Worm (Caenorhabditis elegans): ENCODE data around the gene F49E11.2.

ce11 chrIV:13046848-13047247 is 8.1 kb upstream of the F49E11.2 start, which contains the start of gene scl-9:
- TF ChIP-seq fos-1 (tag; optimal IDR thresholded peaks at IDR 0.05), result no peak
- TF ChIP-seq unc-86 (tag; optimal IDR thresholded peaks at IDR 0.05), result no peak
- TF ChIP-seq ztf-11 (tag; optimal IDR thresholded peaks at IDR 0.05), result no peak
- no peak for TF ChIP-seq ama-1 (optimal IDR thresholded peaks at IDR 0.05)
- TF ChIP-seq nhr-76 (tag; optimal IDR thresholded peaks at IDR 0.05), result no peak
- no peak for TF ChIP-seq ceh-63 (GFP tag; optimal IDR thresholded peaks at IDR 0.05)
- TF ChIP-seq efl-1 (optimal IDR thresholded peaks at IDR 0.05), result no peak
- TF ChIP-seq efl-1 (GFP tag; optimal IDR thresholded peaks at IDR 0.05 in 1 of 2), result no peak
- TF ChIP-seq ceh-90 (tag; optimal IDR thresholded peaks at IDR 0.05), result no peak

Data from whole organism, L1 larva.